Fruit fly (Drosophila melanogaster) whole organism, embryonic: ENCODE results near the gene Pdfr.
A peak's percentile ranks its signal among the peaks of the same experiment; 100 is the strongest.

Experiments used
- ATbp ChIP-seq: fragments of 200-800 bp; sonication (Bioruptor generic); optimal IDR thresholded peaks from 2 replicates; lab custom pipeline; 2017; ENCODE audit warnings: missing biosample characterization, mild to moderate bottlenecking, missing genetic modification characterization, missing genetic modification reagents
- Antp ChIP-seq: fragments of 200-800 bp; sonication (Bioruptor generic); optimal IDR thresholded peaks from 3 replicates; lab custom pipeline; 2016; ENCODE audit warnings: missing biosample characterization, missing genetic modification characterization
- CG10565 ChIP-seq: fragments of 200-800 bp; sonication (Bioruptor generic); optimal IDR thresholded peaks from 3 replicates; lab custom pipeline; 2016; ENCODE audit warnings: missing biosample characterization, mild to moderate bottlenecking, missing genetic modification characterization
- CG11504 ChIP-seq: fragments of 200-800 bp; sonication (Bioruptor generic); optimal IDR thresholded peaks from 3 replicates; lab custom pipeline; 2019; ENCODE audit warnings: missing biosample characterization, mild to moderate bottlenecking, missing genetic modification characterization, moderate library complexity
- CG11696 ChIP-seq: fragments of 200-800 bp; sonication (Bioruptor generic); IDR thresholded peaks from 2 replicates; pipeline ENCODE4 v1.3.6; 2022; ENCODE audit warnings: missing biosample characterization, missing genetic modification characterization
- CG12942 ChIP-seq: fragments of 200-800 bp; sonication (Bioruptor generic); optimal IDR thresholded peaks from 3 replicates; lab custom pipeline; 2016; ENCODE audit warnings: missing biosample characterization, missing genetic modification characterization
- CG13894 ChIP-seq: fragments of 200-800 bp; sonication (Bioruptor generic); optimal IDR thresholded peaks from 3 replicates; lab custom pipeline; 2018; ENCODE audit warnings: missing biosample characterization, mild to moderate bottlenecking, missing genetic modification characterization, moderate library complexity
- CG15696 ChIP-seq: fragments of 200-800 bp; sonication (Bioruptor generic); optimal IDR thresholded peaks from 2 replicates; lab custom pipeline; 2019; ENCODE audit warnings: missing biosample characterization, mild to moderate bottlenecking, missing genetic modification characterization, moderate library complexity
- CG31224 ChIP-seq: fragments of 200-800 bp; sonication (Bioruptor generic); IDR thresholded peaks from 2 replicates; pipeline ENCODE4 v1.3.6; 2022; ENCODE audit warnings: missing biosample characterization, missing genetic modification characterization
- CG31441 ChIP-seq: fragments of 200-800 bp; sonication (Bioruptor generic); IDR thresholded peaks from 2 replicates; pipeline ENCODE4 v1.3.6; 2022; ENCODE audit warnings: missing biosample characterization, missing genetic modification characterization
- CG34422 ChIP-seq: fragments of 200-800 bp; sonication (Bioruptor generic); IDR thresholded peaks from 3 replicates; pipeline ENCODE4 v1.3.6; 2022; ENCODE audit warnings: missing biosample characterization, missing genetic modification characterization
- CG4282 ChIP-seq: fragments of 200-800 bp; sonication (Bioruptor generic); optimal IDR thresholded peaks from 2 replicates; lab custom pipeline; 2016; ENCODE audit warnings: missing biosample characterization, missing genetic modification characterization
- CG4707 ChIP-seq: fragments of 200-800 bp; sonication (Bioruptor generic); optimal IDR thresholded peaks from 2 replicates; lab custom pipeline; 2018; ENCODE audit warnings: missing biosample characterization, mild to moderate bottlenecking, missing genetic modification characterization, moderate library complexity
- CG7271 ChIP-seq: fragments of 200-800 bp; sonication (Bioruptor generic); optimal IDR thresholded peaks from 2 replicates; lab custom pipeline; 2018; ENCODE audit warnings: missing biosample characterization, mild to moderate bottlenecking, missing genetic modification characterization, moderate library complexity
- CG7745 ChIP-seq: fragments of 200-800 bp; sonication (Bioruptor generic); optimal IDR thresholded peaks from 2 replicates; lab custom pipeline; 2018; ENCODE audit warnings: missing biosample characterization, mild to moderate bottlenecking, missing genetic modification characterization, moderate library complexity
- CG8290 ChIP-seq, 3 experiments: fragments of 200-800 bp; sonication (Bioruptor generic); optimal IDR thresholded peaks; 2 replicates each; lab custom pipeline; 2016 to 2019; ENCODE audit warnings: missing biosample characterization in 3 of 3, missing genetic modification characterization in 3 of 3, mild to moderate bottlenecking in 2 of 3, moderate library complexity in 1 of 3
- CG9609 ChIP-seq: fragments of 200-800 bp; sonication (Bioruptor generic); optimal IDR thresholded peaks from 3 replicates; lab custom pipeline; 2016; ENCODE audit warnings: missing biosample characterization, missing genetic modification characterization
- D19A ChIP-seq: fragments of 200-800 bp; optimal IDR thresholded peaks from 3 replicates; lab custom pipeline; 2019; ENCODE audit warnings: missing biosample characterization, mild to moderate bottlenecking, missing genetic modification characterization, moderate library complexity
- Dfd ChIP-seq, 2 experiments: fragments of >200 bp; optimal IDR thresholded peaks; 2 replicates each; lab custom pipeline; 2017; ENCODE audit warnings: missing biosample characterization in 2 of 2, missing genetic modification characterization in 2 of 2
- Drgx ChIP-seq: fragments of 200-800 bp; sonication (Bioruptor generic); IDR thresholded peaks from 2 replicates; pipeline ENCODE4 v1.3.6; 2022; ENCODE audit warnings: missing biosample characterization, missing genetic modification characterization
- Hsf ChIP-seq: fragments of 200-800 bp; sonication (Bioruptor generic); optimal IDR thresholded peaks from 3 replicates; lab custom pipeline; 2016; ENCODE audit warnings: missing biosample characterization, missing genetic modification characterization
- Nf-YC ChIP-seq: fragments of 200-800 bp; optimal IDR thresholded peaks from 3 replicates; lab custom pipeline; 2019; ENCODE audit warnings: missing biosample characterization, mild to moderate bottlenecking, missing genetic modification characterization, moderate library complexity
- Xbp1 ChIP-seq: fragments of 200-800 bp; sonication (Bioruptor generic); optimal IDR thresholded peaks from 3 replicates; lab custom pipeline; 2016; ENCODE audit warnings: missing biosample characterization, mild to moderate bottlenecking, missing genetic modification characterization
- amos ChIP-seq: fragments of 200-800 bp; sonication (Bioruptor generic); IDR thresholded peaks from 2 replicates; pipeline ENCODE4 v1.3.6; 2022; ENCODE audit warnings: missing biosample characterization, missing genetic modification characterization; ENCODE audit not compliant: partially characterized antibody
- bigmax ChIP-seq: fragments of 200-800 bp; sonication (Bioruptor generic); optimal IDR thresholded peaks from 2 replicates; lab custom pipeline; 2018; ENCODE audit warnings: missing biosample characterization, mild to moderate bottlenecking, missing genetic modification characterization
- chinmo ChIP-seq: fragments of 200-800 bp; sonication (Bioruptor generic); IDR thresholded peaks from 4 replicates; pipeline ENCODE4 v1.3.6; 2022; ENCODE audit warnings: missing biosample characterization, missing genetic modification characterization; ENCODE audit not compliant: partially characterized antibody
- ci ChIP-seq: fragments of 200-800 bp; sonication (Bioruptor generic); IDR thresholded peaks from 3 replicates; pipeline ENCODE4 v1.3.6; 2022; ENCODE audit warnings: missing biosample characterization, missing genetic modification characterization
- esg ChIP-seq: fragments of 200-800 bp; sonication (Bioruptor generic); conservative IDR thresholded peaks from 2 replicates; pipeline ENCODE4 v1.3.6; 2022; ENCODE audit warnings: missing biosample characterization, missing genetic modification characterization
- fd102C ChIP-seq: fragments of 200-800 bp; sonication (Bioruptor generic); optimal IDR thresholded peaks from 2 replicates; lab custom pipeline; 2018; ENCODE audit warnings: missing biosample characterization, mild to moderate bottlenecking, missing genetic modification characterization, moderate library complexity
- fru ChIP-seq: fragments of >200 bp; optimal IDR thresholded peaks from 2 replicates; lab custom pipeline; 2017
- gt ChIP-seq: fragments of 200-800 bp; sonication (Bioruptor generic); IDR thresholded peaks from 2 replicates; pipeline ENCODE4 v1.3.6; 2022; ENCODE audit warnings: missing biosample characterization, missing genetic modification characterization
- jigr1 ChIP-seq: fragments of 200-800 bp; sonication (Bioruptor generic); IDR thresholded peaks from 3 replicates; pipeline ENCODE4 v1.3.6; 2022; ENCODE audit warnings: missing biosample characterization, missing genetic modification characterization
- lmd ChIP-seq: fragments of 200-800 bp; sonication (Bioruptor generic); IDR thresholded peaks from 2 replicates; pipeline ENCODE4 v1.3.6; 2022; ENCODE audit warnings: missing biosample characterization, missing genetic modification characterization
- lola ChIP-seq, 3 experiments: fragments of >200 bp in 2 of 3; fragments of 200-800 bp in 1 of 3; sonication (Bioruptor generic) in 1 of 3; optimal IDR thresholded peaks; 2 replicates each; lab custom pipeline; 2017 to 2019; ENCODE audit warnings: missing biosample characterization in 3 of 3, missing genetic modification characterization in 3 of 3, mild to moderate bottlenecking in 1 of 3, moderate library complexity in 1 of 3
- luna ChIP-seq: fragments of 200-800 bp; sonication (Bioruptor generic); optimal IDR thresholded peaks from 2 replicates; lab custom pipeline; 2016; ENCODE audit warnings: missing biosample characterization, missing genetic modification characterization
- nmo ChIP-seq: fragments of 200-800 bp; sonication (Bioruptor generic); optimal IDR thresholded peaks from 2 replicates; lab custom pipeline; 2018; ENCODE audit warnings: missing biosample characterization, mild to moderate bottlenecking, missing genetic modification characterization, moderate library complexity
- pan ChIP-seq, 4 experiments: fragments of >200 bp in 3 of 4; fragments of 200-800 bp in 1 of 4; sonication (Bioruptor generic) in 1 of 4; optimal IDR thresholded peaks in 3 of 4; IDR thresholded peaks in 1 of 4; 2 replicates each; pipeline versions ENCODE4 v1.3.6 to Lab custom; 2017 to 2022; ENCODE audit warnings: missing biosample characterization in 2 of 4, missing genetic modification characterization in 2 of 4, mixed read lengths in 1 of 4
- pzg ChIP-seq: fragments of 200-800 bp; sonication (Bioruptor generic); optimal IDR thresholded peaks from 3 replicates; lab custom pipeline; 2018; ENCODE audit warnings: missing biosample characterization, mild to moderate bottlenecking, missing genetic modification characterization, moderate library complexity
- ranshi ChIP-seq: fragments of 200-800 bp; sonication (Bioruptor generic); IDR thresholded peaks from 2 replicates; pipeline ENCODE4 v1.3.6; 2022; ENCODE audit warnings: missing biosample characterization, missing genetic modification characterization
- row ChIP-seq: fragments of 200-800 bp; sonication (Bioruptor generic); IDR thresholded peaks from 3 replicates; pipeline ENCODE4 v1.3.6; 2022; ENCODE audit warnings: missing biosample characterization, missing genetic modification characterization
- sd ChIP-seq: fragments of 200-800 bp; sonication (Bioruptor generic); optimal IDR thresholded peaks from 3 replicates; lab custom pipeline; 2018; ENCODE audit warnings: missing biosample characterization, mild to moderate bottlenecking, missing genetic modification characterization, moderate library complexity
- sim ChIP-seq: fragments of 200-800 bp; sonication (Bioruptor generic); IDR thresholded peaks from 2 replicates; pipeline ENCODE4 v1.3.6; 2022; ENCODE audit warnings: missing biosample characterization, missing genetic modification characterization
- sqz ChIP-seq: fragments of 200-800 bp; sonication (Bioruptor generic); optimal IDR thresholded peaks from 3 replicates; lab custom pipeline; 2018; ENCODE audit warnings: missing biosample characterization, mild to moderate bottlenecking, missing genetic modification characterization
- stc ChIP-seq: fragments of 200-800 bp; sonication (Bioruptor generic); IDR thresholded peaks from 2 replicates; pipeline ENCODE4 v1.3.6; 2022; ENCODE audit warnings: missing biosample characterization, missing genetic modification characterization
- unc-4 ChIP-seq: fragments of 200-800 bp; sonication (Bioruptor generic); IDR thresholded peaks from 2 replicates; pipeline ENCODE4 v1.3.6; 2022; ENCODE audit warnings: missing biosample characterization, missing genetic modification characterization; ENCODE audit not compliant: partially characterized antibody
- wek ChIP-seq: fragments of 200-800 bp; sonication (Bioruptor generic); optimal IDR thresholded peaks from 3 replicates; lab custom pipeline; 2018; ENCODE audit warnings: missing biosample characterization, mild to moderate bottlenecking, missing genetic modification characterization, moderate library complexity
- z ChIP-seq: fragments of 200-800 bp; sonication (Bioruptor generic); IDR thresholded peaks from 3 replicates; pipeline ENCODE4 v1.3.6; 2022; ENCODE audit warnings: missing biosample characterization, missing genetic modification characterization
- zen2 ChIP-seq: fragments of 200-800 bp; sonication (Bioruptor generic); IDR thresholded peaks from 3 replicates; pipeline ENCODE4 v1.3.6; 2022; ENCODE audit warnings: missing biosample characterization, missing genetic modification characterization; ENCODE audit not compliant: partially characterized antibody

The Pdfr gene

DNA sequence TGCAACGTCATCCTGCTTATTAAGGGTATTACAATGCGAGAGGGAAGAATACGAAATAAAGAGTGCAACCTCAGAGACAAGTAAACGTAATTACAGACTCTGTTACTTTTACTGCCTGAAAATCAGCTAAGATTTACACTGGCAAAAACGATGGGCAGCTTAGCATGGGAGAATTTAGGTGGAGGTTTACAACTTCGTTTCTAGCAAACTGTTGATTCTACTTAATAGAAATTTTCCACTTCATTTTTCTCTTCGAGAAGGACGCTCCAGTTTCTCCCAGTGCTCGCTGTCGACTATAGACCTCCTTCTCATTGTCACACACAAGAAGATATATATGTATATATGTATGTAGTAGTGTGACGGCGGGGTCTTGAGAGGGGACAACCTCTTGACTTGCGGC, 15.9 kb upstream of the Pdfr start (continued):
- TF ChIP-seq jigr1 (GFP tag; lab: Robert Waterston, UW) (0 out of 3 replicates have a peak, but pooled peaks have one; percentile 14), CG12942 (peak; percentile 24), ATbp (GFP tag; lab: Kevin White, UChicago) (peak; percentile 21), amos (no peak), Antp (GFP tag; lab: Kevin White, UChicago) (no peak), CG9609 (GFP tag; lab: Kevin White, UChicago) (peak; percentile 30), Drgx (peak; percentile 77), fd102C (no peak), unc-4 (GFP tag; lab: Robert Waterston, UW) (no peak), pzg (GFP tag; lab: Kevin White, UChicago) (no peak), CG15696 (tag; lab: Kevin White, UChicago) (peak; percentile 3), fru (no peak), sim (0 out of 2 replicates have a peak, but pooled peaks have one; percentile 12), zen2 (GFP tag; lab: Robert Waterston, UW) (no peak), CG11696 (GFP tag; lab: Robert Waterston, UW) (peak; percentile 30; the same call in 1 of the 2 replicates), CG11504 (tag; lab: Kevin White, UChicago) (peak; percentile 41), ci (GFP tag; lab: Robert Waterston, UW) (peak; percentile 66), stc (0 out of 2 replicates have a peak, but pooled peaks have one; percentile 23), Hsf (GFP tag; lab: Kevin White, UChicago) (peak; percentile 24), luna (no peak), D19A (tag; lab: Kevin White, UChicago) (peak; percentile 0), lola (GFP tag; optimal IDR thresholded peaks at IDR 0.05; lab: Kevin White, UChicago) (peak in 1 of 3 experiments; percentile 23), esg (GFP tag; lab: Robert Waterston, UW) (peak; percentile 29; the same call in 1 of the 2 replicates), CG7745 (tag; lab: Kevin White, UChicago) (no peak), gt (no peak), CG10565 (GFP tag; lab: Kevin White, UChicago) (no peak), CG4707 (GFP tag; lab: Kevin White, UChicago) (no peak), Nf-YC (no peak), Xbp1 (GFP tag; lab: Kevin White, UChicago) (peak; percentile 59), ranshi (GFP tag; lab: Robert Waterston, UW) (peak; percentile 67; the same call in 1 of the 2 replicates), bigmax (no peak), CG8290 (GFP tag; optimal IDR thresholded peaks at IDR 0.05; lab: Kevin White, UChicago) (no peak), CG8290 (tag; optimal IDR thresholded peaks at IDR 0.05; lab: Kevin White, UChicago) (peak in 1 of 2 experiments; percentile 51), nmo (GFP tag; lab: Kevin White, UChicago) (peak; percentile 33), wek (no peak)

DNA sequence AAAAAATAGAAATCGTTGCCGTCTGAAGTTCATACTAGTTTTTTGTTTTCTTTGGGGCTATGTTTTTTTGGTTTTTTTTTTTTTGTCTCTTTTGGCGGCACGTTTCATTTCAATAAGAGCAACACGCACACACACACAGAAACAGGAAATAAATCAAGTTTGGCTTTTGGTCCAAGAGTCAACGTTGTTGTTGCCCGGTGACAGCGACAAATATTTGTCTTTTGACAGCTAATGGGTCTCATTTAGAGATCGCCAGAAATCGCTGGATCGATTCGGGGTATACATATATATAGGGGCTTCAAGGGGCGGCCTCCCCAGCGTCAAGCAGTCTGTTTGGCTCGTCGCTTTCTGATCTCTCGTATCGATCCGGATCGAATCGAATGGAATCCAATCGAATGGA, 14.6 kb upstream of the Pdfr start:
- peak; percentile 95 for TF ChIP-seq CG13894 (tag; lab: Kevin White, UChicago)
- TF ChIP-seq CG4282 (GFP tag; lab: Kevin White, UChicago) = no peak
- no peak for TF ChIP-seq lmd (GFP tag; lab: Robert Waterston, UW)
- TF ChIP-seq CG34422 = no peak
- no peak for TF ChIP-seq pan (optimal IDR thresholded peaks at IDR 0.05; lab: Kevin White, UChicago)
- peak in 1 of 2 experiments; percentile 17 for TF ChIP-seq pan (GFP tag; optimal IDR thresholded peaks at IDR 0.05 in 1 of 2, IDR thresholded peaks at IDR 0.05 in 1 of 2)
- TF ChIP-seq CG7271 = no peak
- peak; percentile 55; the same call in 1 of the 4 replicates for TF ChIP-seq chinmo
- peak; percentile 69 for TF ChIP-seq sd (tag; lab: Kevin White, UChicago)
- no peak for TF ChIP-seq row
- TF ChIP-seq z (GFP tag; lab: Robert Waterston, UW) = no peak
- TF ChIP-seq sqz (GFP tag; lab: Kevin White, UChicago) = peak; percentile 57
- no peak for TF ChIP-seq CG31224 (GFP tag; lab: Robert Waterston, UW)
- no peak for TF ChIP-seq Dfd (GFP tag; optimal IDR thresholded peaks at IDR 0.05; lab: Kevin White, UChicago)
- no peak for TF ChIP-seq CG31441 (GFP tag; lab: Robert Waterston, UW)
- TF ChIP-seq, all 482 proteins: peak for 5
